Worm (Caenorhabditis elegans): ENCODE data around the gene nhr-225.

- TF ChIP-seq unc-42 (tag; optimal IDR thresholded peaks at IDR 0.05) (no peak), elt-2 (tag; optimal IDR thresholded peaks at IDR 0.05) (no peak), pha-4 (tag; optimal IDR thresholded peaks at IDR 0.05) (no peak), pat-9 (tag; optimal IDR thresholded peaks at IDR 0.05) (no peak), ceh-34 (tag; optimal IDR thresholded peaks at IDR 0.05) (no peak), pag-3 (tag; optimal IDR thresholded peaks at IDR 0.05; ENCODE audit: borderline replicate concordance) (no peak)
Measured at ce11 chrV:2303775-2304174, 13.5 kb upstream of the nhr-225 start, which contains the start of gene irld-15.

Data from whole organism, late embryonic.